Fruit fly (Drosophila melanogaster) whole organism, wandering third instar larva: ENCODE measurements around the gene CG31278.

Experiments used
- Abd-B ChIP-seq: fragments of >200 bp; optimal IDR thresholded peaks from 2 replicates; lab custom pipeline; 2017; ENCODE audit warnings: missing biosample characterization, missing genetic modification characterization
- CG32264 ChIP-seq: fragments of 200-800 bp; sonication (Bioruptor generic); optimal IDR thresholded peaks from 2 replicates; lab custom pipeline; 2016; ENCODE audit warnings: missing biosample characterization, missing genetic modification characterization
- CG9705 ChIP-seq: fragments of 200-800 bp; sonication (Bioruptor generic); optimal IDR thresholded peaks from 2 replicates; lab custom pipeline; 2018; ENCODE audit warnings: missing biosample characterization, mild to moderate bottlenecking, missing genetic modification characterization
- CrebA ChIP-seq: fragments of 200-800 bp; sonication (Bioruptor generic); optimal IDR thresholded peaks from 2 replicates; lab custom pipeline; 2016; ENCODE audit warnings: missing biosample characterization, mild to moderate bottlenecking, missing genetic modification characterization, borderline replicate concordance
- Dfd ChIP-seq: fragments of >200 bp; optimal IDR thresholded peaks from 2 replicates; lab custom pipeline; 2017; ENCODE audit warnings: missing biosample characterization, missing genetic modification characterization
- Dif ChIP-seq: fragments of 200-275, 200-300 bp; sonication (Bioruptor generic); optimal IDR thresholded peaks from 2 replicates; lab custom pipeline; 2018; ENCODE audit warnings: missing biosample characterization, missing genetic modification characterization; ENCODE audit not compliant: partially characterized antibody
- GATAd ChIP-seq: sonication (Bioruptor generic); optimal IDR thresholded peaks from 2 replicates; lab custom pipeline; 2016; ENCODE audit warnings: missing biosample characterization, missing genetic modification characterization
- Hr83 ChIP-seq: fragments of 200-300 bp; sonication (Bioruptor generic); optimal IDR thresholded peaks from 2 replicates; lab custom pipeline; 2016; ENCODE audit warnings: missing biosample characterization, mild to moderate bottlenecking, missing genetic modification characterization, moderate library complexity; ENCODE audit not compliant: poor library complexity, severe bottlenecking
- Jra ChIP-seq: sonication (Bioruptor generic); optimal IDR thresholded peaks from 2 replicates; lab custom pipeline; 2016; ENCODE audit warnings: missing biosample characterization, missing genetic modification characterization
- Mio ChIP-seq: sonication (Bioruptor generic); optimal IDR thresholded peaks from 2 replicates; lab custom pipeline; 2016; ENCODE audit warnings: missing biosample characterization, missing genetic modification characterization
- Myc ChIP-seq: fragments of >200 bp; optimal IDR thresholded peaks from 2 replicates; lab custom pipeline; 2017
- N ChIP-seq: fragments of >200 bp; optimal IDR thresholded peaks from 2 replicates; lab custom pipeline; 2018; ENCODE audit warnings: missing biosample characterization, missing external identifiers, missing genetic modification characterization
- OdsH ChIP-seq: fragments of 200-800 bp; sonication (Bioruptor generic); optimal IDR thresholded peaks from 2 replicates; lab custom pipeline; 2016; ENCODE audit warnings: missing biosample characterization, mild to moderate bottlenecking, missing genetic modification characterization
- Rel ChIP-seq, 2 experiments: fragments of 200-800 bp; sonication (Bioruptor generic) in 1 of 2; optimal IDR thresholded peaks; 2 replicates in 1 of 2; 3 replicates in 1 of 2; lab custom pipeline; 2016 to 2019; ENCODE audit warnings: mild to moderate bottlenecking in 2 of 2, missing biosample characterization in 2 of 2, missing genetic modification characterization in 2 of 2, moderate library complexity in 1 of 2
- Vsx2 ChIP-seq: fragments of 200-300, 225-300 bp; sonication (Bioruptor generic); optimal IDR thresholded peaks from 2 replicates; lab custom pipeline; 2018; ENCODE audit warnings: missing biosample characterization, missing genetic modification characterization; ENCODE audit not compliant: partially characterized antibody
- brk ChIP-seq: fragments of 200-800 bp; sonication (Bioruptor generic); optimal IDR thresholded peaks from 2 replicates; lab custom pipeline; 2016; ENCODE audit warnings: missing biosample characterization, mild to moderate bottlenecking, missing genetic modification characterization
- dl ChIP-seq, 2 experiments: fragments of 175-275, 200-275 bp in 1 of 2; fragments of 200-275 bp in 1 of 2; sonication (Bioruptor generic); optimal IDR thresholded peaks; lab custom pipeline; 2018; ENCODE audit warnings: mild to moderate bottlenecking in 2 of 2, missing biosample characterization in 2 of 2, missing genetic modification characterization in 2 of 2, moderate library complexity in 2 of 2; ENCODE audit not compliant: partially characterized antibody in 2 of 2, insufficient read depth in 1 of 2
- dsf ChIP-seq: sonication (Bioruptor generic); optimal IDR thresholded peaks from 2 replicates; lab custom pipeline; 2016; ENCODE audit warnings: missing biosample characterization, missing genetic modification characterization, borderline replicate concordance
- ey ChIP-seq: fragments of 200-800 bp; sonication (Bioruptor generic); optimal IDR thresholded peaks from 2 replicates; lab custom pipeline; 2016; ENCODE audit warnings: missing biosample characterization, missing genetic modification characterization
- fru ChIP-seq: fragments of 200-800 bp; sonication (Bioruptor generic); optimal IDR thresholded peaks from 3 replicates; lab custom pipeline; 2016; ENCODE audit warnings: missing biosample characterization, mild to moderate bottlenecking, missing genetic modification characterization
- h ChIP-seq: fragments of 200-800 bp; sonication (Bioruptor generic); optimal IDR thresholded peaks from 3 replicates; lab custom pipeline; 2016; ENCODE audit warnings: missing biosample characterization, mild to moderate bottlenecking, missing genetic modification characterization
- jim ChIP-seq: fragments of 175-275, 200-325 bp; sonication (Bioruptor generic); optimal IDR thresholded peaks from 2 replicates; lab custom pipeline; 2016; ENCODE audit warnings: missing biosample characterization, mild to moderate bottlenecking, missing genetic modification characterization
- lola ChIP-seq: fragments of >200 bp; optimal IDR thresholded peaks from 2 replicates; lab custom pipeline; 2017; ENCODE audit warnings: missing biosample characterization, missing genetic modification characterization
- pan ChIP-seq: fragments of >200 bp; optimal IDR thresholded peaks from 2 replicates; lab custom pipeline; 2017
- psq ChIP-seq: fragments of 200-800 bp; sonication (Bioruptor generic); optimal IDR thresholded peaks from 3 replicates; lab custom pipeline; 2017; ENCODE audit warnings: missing biosample characterization, mild to moderate bottlenecking, missing genetic modification characterization, moderate library complexity
- rgr ChIP-seq: fragments of 200-800 bp; sonication (Bioruptor generic); optimal IDR thresholded peaks from 3 replicates; lab custom pipeline; 2016; ENCODE audit warnings: missing biosample characterization, mild to moderate bottlenecking, missing genetic modification characterization
- sage ChIP-seq: fragments of 200-800 bp; sonication (Bioruptor generic); optimal IDR thresholded peaks from 2 replicates; lab custom pipeline; 2016; ENCODE audit warnings: missing biosample characterization, mild to moderate bottlenecking, missing genetic modification characterization
- tai ChIP-seq: sonication (Bioruptor generic); optimal IDR thresholded peaks from 2 replicates; lab custom pipeline; 2016; ENCODE audit warnings: missing biosample characterization, missing genetic modification characterization
- woc ChIP-seq: sonication (Bioruptor generic); optimal IDR thresholded peaks from 2 replicates; lab custom pipeline; 2016; ENCODE audit warnings: missing biosample characterization, mild to moderate bottlenecking, missing genetic modification characterization

The CG31278 gene

DNA sequence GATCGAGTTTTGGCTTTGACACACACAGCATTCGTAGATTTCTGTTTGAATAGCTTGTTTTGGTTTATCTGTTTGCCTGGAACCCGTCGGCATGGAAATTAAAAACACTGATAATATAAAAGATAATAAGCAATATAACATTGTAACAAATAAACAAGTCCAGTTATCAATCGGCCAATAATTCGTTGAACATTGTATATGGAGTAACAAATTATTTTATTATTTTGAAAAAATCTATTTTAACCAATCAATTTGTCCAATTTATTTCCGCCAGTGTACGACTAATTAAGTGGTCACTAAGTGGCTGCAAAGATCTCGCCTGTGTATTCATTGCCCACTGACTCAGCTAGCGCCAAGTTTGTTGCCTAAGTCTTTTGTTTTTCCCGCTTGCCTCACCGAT lies 19.3 kb downstream of the CG31278 start:
- TF ChIP-seq CG32264: no peak
- TF ChIP-seq Hr83 (GFP tag; lab: Kevin White, UChicago): no peak
- no peak for TF ChIP-seq dl (GFP tag; optimal IDR thresholded peaks at IDR 0.05; lab: Kevin White, UChicago; ENCODE audit: insufficient read depth in 1 of 2, partially characterized antibody in 2 of 2)
- no peak for TF ChIP-seq Jra (GFP tag; lab: Kevin White, UChicago)
- no peak for TF ChIP-seq pan (lab: Kevin White, UChicago)
- no peak for TF ChIP-seq jim
- TF ChIP-seq Vsx2 (GFP tag; lab: Kevin White, UChicago): no peak
- TF ChIP-seq Mio (GFP tag; lab: Kevin White, UChicago): no peak
- TF ChIP-seq sage (GFP tag; lab: Kevin White, UChicago): no peak
- no peak for TF ChIP-seq tai
- no peak for TF ChIP-seq Myc (lab: Kevin White, UChicago)
- no peak for TF ChIP-seq brk (GFP tag; lab: Kevin White, UChicago)
- no peak for TF ChIP-seq N
- no peak for TF ChIP-seq Dfd (GFP tag; lab: Kevin White, UChicago)
- TF ChIP-seq lola (GFP tag; lab: Kevin White, UChicago): no peak
- no peak for TF ChIP-seq CG9705

dm6 chr3R:10688160-10688559 lies 20.0 kb downstream of the CG31278 start:
- no peak for TF ChIP-seq GATAd (GFP tag; lab: Kevin White, UChicago)
- TF ChIP-seq OdsH: no peak
- TF ChIP-seq Rel (GFP tag; optimal IDR thresholded peaks at IDR 0.05; lab: Kevin White, UChicago): no peak
- TF ChIP-seq Rel (tag; optimal IDR thresholded peaks at IDR 0.05; lab: Kevin White, UChicago): no peak
- TF ChIP-seq fru (GFP tag; lab: Kevin White, UChicago): no peak
- TF ChIP-seq Myc (lab: Kevin White, UChicago): no peak
- TF ChIP-seq lola (GFP tag; lab: Kevin White, UChicago): no peak
- TF ChIP-seq CG32264: no peak
- no peak for TF ChIP-seq Hr83 (GFP tag; lab: Kevin White, UChicago)
- no peak for TF ChIP-seq psq (GFP tag; lab: Kevin White, UChicago)
- TF ChIP-seq Vsx2 (GFP tag; lab: Kevin White, UChicago): no peak
- no peak for TF ChIP-seq dl (GFP tag; optimal IDR thresholded peaks at IDR 0.05; lab: Kevin White, UChicago; ENCODE audit: insufficient read depth in 1 of 2, partially characterized antibody in 2 of 2)
- TF ChIP-seq ey (GFP tag; lab: Kevin White, UChicago): no peak
- TF ChIP-seq Abd-B (GFP tag; lab: Kevin White, UChicago): no peak
- no peak for TF ChIP-seq pan (lab: Kevin White, UChicago)
- TF ChIP-seq CrebA (GFP tag; lab: Kevin White, UChicago): no peak

dm6 chr3R:10687312-10687711 lies 20.8 kb downstream of the CG31278 start:
- TF ChIP-seq woc (no peak), Hr83 (GFP tag; lab: Kevin White, UChicago) (no peak), rgr (GFP tag; lab: Kevin White, UChicago) (no peak), CrebA (GFP tag; lab: Kevin White, UChicago) (no peak), dsf (no peak), sage (GFP tag; lab: Kevin White, UChicago) (no peak), Abd-B (GFP tag; lab: Kevin White, UChicago) (no peak)

- TF ChIP-seq h (GFP tag; lab: Kevin White, UChicago) (peak; percentile 3), dl (GFP tag; optimal IDR thresholded peaks at IDR 0.05; lab: Kevin White, UChicago; ENCODE audit: insufficient read depth in 1 of 2, partially characterized antibody in 2 of 2) (peak in 1 of 2 experiments; percentile 14), CG9705 (no peak), Dif (GFP tag; lab: Kevin White, UChicago) (peak; percentile 75), Vsx2 (GFP tag; lab: Kevin White, UChicago) (peak; percentile 34), Dfd (GFP tag; lab: Kevin White, UChicago) (no peak), Abd-B (GFP tag; lab: Kevin White, UChicago) (no peak)
Observed at dm6 chr3R:10686307-10687094, 21.6 kb downstream of the CG31278 start, which contains the start of gene Skel. Gene Skel, plus strand, starts transcription at chr3R:10686943.
